Worm (Caenorhabditis elegans) whole organism, L3 larva: Measurements from ENCODE around the gene nas-7.
A peak's percentile ranks its signal among the peaks of the same experiment; 100 is the strongest.

ENCODE experiments used
- ZK546.5 ChIP-seq: sonication (generic microtip); optimal IDR thresholded peaks from 2 replicates; lab custom pipeline; 2017; ENCODE audit warnings: missing biosample characterization, missing genetic modification characterization
- ama-1 ChIP-seq: fragments of 150-350 bp; optimal IDR thresholded peaks from 2 replicates; lab custom pipeline; 2018
- ceh-28 ChIP-seq: fragments of 150-350 bp; optimal IDR thresholded peaks from 2 replicates; lab custom pipeline; 2014; ENCODE audit warnings: missing biosample characterization, missing genetic modification reagents, missing genetic modification characterization
- egl-5 ChIP-seq: fragments of 150-350 bp; optimal IDR thresholded peaks from 2 replicates; lab custom pipeline; 2017; ENCODE audit warnings: missing biosample characterization, missing genetic modification reagents, missing genetic modification characterization, inconsistent platforms
- elt-2 ChIP-seq: sonication (generic microtip); optimal IDR thresholded peaks from 2 replicates; lab custom pipeline; 2016; ENCODE audit warnings: missing genetic modification reagents, mild to moderate bottlenecking, missing genetic modification characterization, missing compliant biosample characterization
- fkh-2 ChIP-seq: fragments of 150-350 bp; optimal IDR thresholded peaks from 2 replicates; lab custom pipeline; 2014; ENCODE audit warnings: missing biosample characterization, missing genetic modification reagents, missing genetic modification characterization
- fos-1 ChIP-seq: fragments of 150-350 bp; optimal IDR thresholded peaks from 2 replicates; lab custom pipeline; 2014; ENCODE audit warnings: missing biosample characterization, missing genetic modification characterization
- lsy-12 ChIP-seq: sonication (generic microtip); optimal IDR thresholded peaks from 2 replicates; lab custom pipeline; 2016; ENCODE audit warnings: mild to moderate bottlenecking, missing genetic modification characterization, missing compliant biosample characterization
- mdl-1 ChIP-seq: fragments of 150-350 bp; optimal IDR thresholded peaks from 2 replicates; lab custom pipeline; 2014; ENCODE audit warnings: missing biosample characterization, missing genetic modification characterization
- nfya-1 ChIP-seq: sonication (generic microtip); optimal IDR thresholded peaks from 2 replicates; lab custom pipeline; 2017; ENCODE audit warnings: missing genetic modification characterization, mild to moderate bottlenecking, missing compliant biosample characterization, antibody characterized with exemption, moderate library complexity; ENCODE audit not compliant: insufficient read depth
- nhr-23 ChIP-seq: fragments of 150-350 bp; optimal IDR thresholded peaks from 2 replicates; lab custom pipeline; 2014; ENCODE audit warnings: missing biosample characterization, missing genetic modification reagents, missing genetic modification characterization
- nhr-237 ChIP-seq: fragments of 150-350 bp; optimal IDR thresholded peaks from 2 replicates; lab custom pipeline; 2014; ENCODE audit warnings: missing biosample characterization, missing genetic modification characterization
- nhr-25 ChIP-seq: sonication (generic microtip); optimal IDR thresholded peaks from 2 replicates; lab custom pipeline; 2017; ENCODE audit warnings: missing biosample characterization, missing genetic modification characterization
- skn-1 ChIP-seq: fragments of 150-350 bp; optimal IDR thresholded peaks from 2 replicates; lab custom pipeline; 2014; ENCODE audit warnings: missing biosample characterization, missing genetic modification characterization
- tbx-2 ChIP-seq: sonication (generic microtip); optimal IDR thresholded peaks from 2 replicates; lab custom pipeline; 2016; ENCODE audit warnings: mild to moderate bottlenecking, missing genetic modification characterization, missing compliant biosample characterization
- unc-39 ChIP-seq: sonication (generic microtip); optimal IDR thresholded peaks from 4 replicates; lab custom pipeline; 2017; ENCODE audit warnings: missing biosample characterization, missing genetic modification characterization
- zag-1 ChIP-seq: fragments of 150-350 bp; optimal IDR thresholded peaks from 2 replicates; lab custom pipeline; 2014; ENCODE audit warnings: missing biosample characterization, missing genetic modification characterization

The nas-7 gene

ce11 chrII:7356326-7356725 lies 46.2 kb downstream of the nas-7 start, which contains the start of gene haf-2:
haf-2 (minus strand) TSS chrII:7356426.
- no peak for TF ChIP-seq mdl-1 (tag; lab: Kevin White, UChicago)
- TF ChIP-seq elt-2 (tag; lab: Kevin White, UChicago), result peak; percentile 11
- no peak for TF ChIP-seq nhr-237 (tag; lab: Kevin White, UChicago)

- TF ChIP-seq zag-1 (tag; lab: Kevin White, UChicago), result no peak
- no peak for TF ChIP-seq skn-1 (tag; lab: Kevin White, UChicago)
- TF ChIP-seq ama-1, result no peak
- no peak for TF ChIP-seq lsy-12
- TF ChIP-seq tbx-2, result no peak
- TF ChIP-seq egl-5 (tag; lab: Kevin White, UChicago), result no peak
- no peak for TF ChIP-seq elt-2 (tag; lab: Kevin White, UChicago)
- TF ChIP-seq nfya-1 (tag; lab: Kevin White, UChicago), result no peak
- TF ChIP-seq ZK546.5, result no peak
Observed at ce11 chrII:7353027-7353426, 49.5 kb downstream of the nas-7 start.

DNA sequence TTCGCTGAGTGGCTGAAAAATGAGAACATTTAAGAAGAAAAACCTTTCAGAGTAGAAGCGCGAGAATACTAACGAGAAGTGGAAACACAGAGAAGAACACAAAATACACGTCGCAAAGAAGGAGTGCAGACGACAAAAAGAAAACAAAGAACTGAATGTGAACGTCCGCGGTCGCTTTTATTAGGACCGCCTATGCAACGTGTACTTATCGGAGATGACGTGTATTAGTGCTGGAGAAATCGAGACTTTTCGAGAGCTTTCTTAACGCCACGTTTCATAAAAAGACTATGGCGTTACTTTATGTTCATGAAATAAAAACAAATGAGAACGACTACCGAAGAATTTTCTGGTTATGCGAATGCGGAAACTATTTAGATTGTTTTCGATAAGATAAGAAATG lies 50.0 kb downstream of the nas-7 start, which contains the start of gene hsp-4:
hsp-4 (minus strand) TSS at position 139 of the 400 bp plus-strand sequence.
- TF ChIP-seq fkh-2 (no peak), fos-1 (tag; lab: Kevin White, UChicago) (no peak), elt-2 (tag; lab: Kevin White, UChicago) (peak; percentile 43), unc-39 (tag; lab: Kevin White, UChicago) (no peak), ceh-28 (tag; lab: Kevin White, UChicago) (peak; percentile 2), nhr-23 (tag; lab: Kevin White, UChicago) (peak; percentile 63), nfya-1 (tag; lab: Kevin White, UChicago) (peak; percentile 46), nhr-25 (tag; lab: Kevin White, UChicago) (peak; percentile 67)
